Worm (Caenorhabditis elegans): ENCODE data around the gene ruvb-1.
A peak's percentile ranks its signal among the peaks of the same experiment; 100 is the strongest.

Gene ruvb-1

DNA sequence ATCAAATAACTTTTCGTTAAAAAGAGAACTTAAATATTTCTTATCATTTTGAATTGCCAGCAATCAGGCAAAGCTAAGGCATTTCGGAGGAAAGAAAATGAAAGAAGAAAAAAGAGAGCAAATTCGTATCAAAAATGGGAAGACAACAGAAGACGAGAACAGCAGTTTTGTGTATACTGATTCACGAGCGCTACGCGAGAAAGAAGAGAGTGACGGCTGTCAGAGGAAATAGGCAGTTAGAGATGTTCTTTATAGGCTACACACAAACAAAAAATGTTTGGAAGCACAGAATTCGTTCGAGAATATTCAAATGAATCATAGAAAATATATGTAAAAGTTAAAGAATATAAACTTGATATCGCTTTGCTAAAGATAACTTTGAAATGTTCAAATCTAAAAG is 4.2 kb upstream of the ruvb-1 start:
- TF ChIP-seq ceh-82 (tag; optimal IDR thresholded peaks at IDR 0.05) (no peak), sma-9 (GFP tag; optimal IDR thresholded peaks at IDR 0.05) (no peak), sma-9 (tag; optimal IDR thresholded peaks at IDR 0.05) (no peak), ztf-11 (tag; optimal IDR thresholded peaks at IDR 0.05) (no peak), ceh-16 (tag; optimal IDR thresholded peaks at IDR 0.05) (no peak), snpc-4 (tag; optimal IDR thresholded peaks at IDR 0.05) (no peak), unc-39 (tag; optimal IDR thresholded peaks at IDR 0.05) (no peak), nhr-25 (tag; optimal IDR thresholded peaks at IDR 0.05) (no peak), sma-3 (GFP tag; optimal IDR thresholded peaks at IDR 0.05) (no peak), elt-3 (tag; optimal IDR thresholded peaks at IDR 0.05) (no peak), sem-4 (tag; optimal IDR thresholded peaks at IDR 0.05) (no peak), Y55F3AM.14 (GFP tag; optimal IDR thresholded peaks at IDR 0.05) (no peak), lin-13 (GFP tag; optimal IDR thresholded peaks at IDR 0.05) (no peak), unc-55 (GFP tag; optimal IDR thresholded peaks at IDR 0.05) (peak; percentile 52), nhr-23 (tag; optimal IDR thresholded peaks at IDR 0.05) (no peak), nhr-129 (tag; optimal IDR thresholded peaks at IDR 0.05) (no peak), mab-5 (tag; optimal IDR thresholded peaks at IDR 0.05) (no peak), nhr-21 (tag; optimal IDR thresholded peaks at IDR 0.05) (no peak), peb-1 (tag; optimal IDR thresholded peaks at IDR 0.05) (no peak), dmd-4 (tag; optimal IDR thresholded peaks at IDR 0.05) (no peak), aly-2 (tag; optimal IDR thresholded peaks at IDR 0.05) (no peak), lsy-2 (tag; optimal IDR thresholded peaks at IDR 0.05) (no peak), nhr-12 (tag; optimal IDR thresholded peaks at IDR 0.05) (no peak), nhr-237 (tag; optimal IDR thresholded peaks at IDR 0.05) (no peak), ZK546.5 (tag; optimal IDR thresholded peaks at IDR 0.05) (no peak), crh-2 (tag; optimal IDR thresholded peaks at IDR 0.05) (peak; percentile 33), nhr-10 (tag; optimal IDR thresholded peaks at IDR 0.05) (no peak), nhr-77 (tag; optimal IDR thresholded peaks at IDR 0.05) (no peak), ztf-4 (tag; optimal IDR thresholded peaks at IDR 0.05) (no peak), skn-1 (tag; optimal IDR thresholded peaks at IDR 0.05) (no peak), fos-1 (tag; optimal IDR thresholded peaks at IDR 0.05) (peak; percentile 58), ama-1 (optimal IDR thresholded peaks at IDR 0.05) (peak; percentile 29), unc-62 (GFP tag; optimal IDR thresholded peaks at IDR 0.05) (no peak), blmp-1 (tag; optimal IDR thresholded peaks at IDR 0.05; ENCODE audit: insufficient read depth) (no peak), F13H6.1 (tag; optimal IDR thresholded peaks at IDR 0.05) (peak; percentile 3), ztf-1 (GFP tag; conservative IDR thresholded peaks at IDR 0.05) (no peak), R02D3.7 (tag; optimal IDR thresholded peaks at IDR 0.05) (no peak), alr-1 (tag; optimal IDR thresholded peaks at IDR 0.05) (no peak), zag-1 (tag; optimal IDR thresholded peaks at IDR 0.05) (no peak), gmeb-1 (tag; optimal IDR thresholded peaks at IDR 0.05) (no peak), lin-11 (tag; optimal IDR thresholded peaks at IDR 0.05) (no peak), nhr-11 (tag; optimal IDR thresholded peaks at IDR 0.05) (peak; percentile 53), mdl-1 (tag; optimal IDR thresholded peaks at IDR 0.05) (no peak), C34F6.9 (tag; optimal IDR thresholded peaks at IDR 0.05) (peak; percentile 23), egl-27 (tag; optimal IDR thresholded peaks at IDR 0.05) (no peak), elt-1 (tag; optimal IDR thresholded peaks at IDR 0.05) (no peak), lin-39 (tag; optimal IDR thresholded peaks at IDR 0.05) (no peak), mbf-1 (tag; optimal IDR thresholded peaks at IDR 0.05) (no peak), nhr-6 (tag; optimal IDR thresholded peaks at IDR 0.05) (no peak)

DNA sequence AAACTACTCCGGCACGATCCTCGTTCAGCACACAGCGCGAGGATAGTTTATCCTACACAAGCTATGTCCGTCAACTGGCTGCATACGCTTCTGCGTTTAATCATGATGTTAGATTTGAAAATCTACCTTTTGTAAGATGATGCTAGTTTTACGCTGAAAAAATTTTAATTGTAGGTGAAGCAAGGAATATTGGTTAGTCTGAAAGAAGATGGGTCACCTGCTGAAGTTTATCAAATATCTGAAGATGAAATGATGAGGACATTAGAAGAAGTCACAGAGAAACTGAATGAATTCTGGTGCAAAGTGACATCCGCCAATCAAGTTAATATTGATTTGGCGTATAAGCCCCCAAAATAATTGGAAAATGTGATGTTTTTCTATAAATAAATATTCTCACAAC is 2.9 kb upstream of the ruvb-1 start:
- TF ChIP-seq snpc-4 (tag; optimal IDR thresholded peaks at IDR 0.05) (no peak), lsy-2 (tag; optimal IDR thresholded peaks at IDR 0.05) (peak in 1 of 2 experiments; percentile 25), blmp-1 (tag; optimal IDR thresholded peaks at IDR 0.05; ENCODE audit: insufficient read depth) (no peak), lin-13 (GFP tag; optimal IDR thresholded peaks at IDR 0.05) (no peak)

Measured in whole organism, L2 larva.